Worm (Caenorhabditis elegans) whole organism, midembryonic: ENCODE results near the gene C23H3.5.

Experiments
- cog-1 ChIP-seq: sonication (generic microtip); optimal IDR thresholded peaks from 2 replicates; lab custom pipeline; 2016; ENCODE audit warnings: missing genetic modification characterization, missing compliant biosample characterization
- flt-1 ChIP-seq: fragments of 200-800 bp; sonication (Bioruptor generic); IDR thresholded peaks from 2 replicates; pipeline ENCODE4 v1.3.6; 2022; ENCODE audit warnings: missing genetic modification characterization, missing compliant biosample characterization
- ref-1 ChIP-seq: fragments of 200-800 bp; sonication (Bioruptor generic); conservative IDR thresholded peaks from 2 replicates; pipeline ENCODE4 v1.3.6; 2022; ENCODE audit warnings: missing genetic modification reagents, missing genetic modification characterization, missing compliant biosample characterization
- tab-1 ChIP-seq: fragments of 200-800 bp; sonication (Bioruptor generic); IDR thresholded peaks from 2 replicates; pipeline ENCODE4 v1.3.6; 2022; ENCODE audit warnings: missing genetic modification characterization, missing compliant biosample characterization
- ztf-23 ChIP-seq: fragments of 200-800 bp; sonication (Bioruptor generic); IDR thresholded peaks from 2 replicates; pipeline ENCODE4 v1.3.6; 2022; ENCODE audit warnings: missing genetic modification reagents, missing genetic modification characterization, missing compliant biosample characterization
- ztf-29 ChIP-seq: fragments of 200-800 bp; sonication (Bioruptor generic); IDR thresholded peaks from 2 replicates; pipeline ENCODE4 v1.3.6; 2022; ENCODE audit warnings: missing genetic modification reagents, missing genetic modification characterization, missing compliant biosample characterization

- TF ChIP-seq ztf-23 (no peak), ztf-29 (GFP tag; lab: Robert Waterston, UW) (no peak), tab-1 (GFP tag; lab: Robert Waterston, UW) (no peak), flt-1 (GFP tag; lab: Robert Waterston, UW) (no peak), cog-1 (tag; lab: Kevin White, UChicago) (no peak), ref-1 (GFP tag; lab: Robert Waterston, UW) (no peak)
These were observed 34.7 kb upstream of the C23H3.5 start, which contains the start of gene best-3 for ce11 chrII:12685-13084.
